Worm (Caenorhabditis elegans) whole organism, L2 larva: ENCODE results near the gene BE10.1.

ENCODE experiments used
- C34F6.9 ChIP-seq: fragments of 150-350 bp; optimal IDR thresholded peaks from 2 replicates; lab custom pipeline; 2014; ENCODE audit warnings: missing biosample characterization, missing genetic modification characterization
- F13H6.1 ChIP-seq: sonication (generic microtip); optimal IDR thresholded peaks from 2 replicates; lab custom pipeline; 2016; ENCODE audit warnings: missing genetic modification characterization, missing compliant biosample characterization
- Y55F3AM.14 ChIP-seq: fragments of 200-800 bp; sonication (Bioruptor generic); optimal IDR thresholded peaks from 2 replicates; lab custom pipeline; 2018; ENCODE audit warnings: mild to moderate bottlenecking, missing genetic modification characterization, missing compliant biosample characterization
- ZK546.5 ChIP-seq: sonication (generic microtip); optimal IDR thresholded peaks from 2 replicates; lab custom pipeline; 2017; ENCODE audit warnings: missing biosample characterization, missing genetic modification characterization
- alr-1 ChIP-seq: fragments of 150-350 bp; optimal IDR thresholded peaks from 2 replicates; lab custom pipeline; 2014; ENCODE audit warnings: missing biosample characterization, missing genetic modification characterization
- aly-2 ChIP-seq: fragments of 150-350 bp; optimal IDR thresholded peaks from 2 replicates; lab custom pipeline; 2014; ENCODE audit warnings: missing biosample characterization, missing genetic modification characterization
- ceh-82 ChIP-seq: fragments of 150-350 bp; optimal IDR thresholded peaks from 2 replicates; lab custom pipeline; 2014; ENCODE audit warnings: missing biosample characterization, missing genetic modification characterization
- crh-2 ChIP-seq: sonication (generic microtip); optimal IDR thresholded peaks from 2 replicates; lab custom pipeline; 2017; ENCODE audit warnings: missing biosample characterization, missing genetic modification characterization
- egl-27 ChIP-seq: sonication (generic microtip); optimal IDR thresholded peaks from 3 replicates; lab custom pipeline; 2017; ENCODE audit warnings: missing biosample characterization, missing genetic modification reagents, missing genetic modification characterization
- fos-1 ChIP-seq: fragments of 150-350 bp; optimal IDR thresholded peaks from 2 replicates; lab custom pipeline; 2014; ENCODE audit warnings: missing biosample characterization, missing genetic modification characterization
- gmeb-1 ChIP-seq: fragments of 150-350 bp; optimal IDR thresholded peaks from 2 replicates; lab custom pipeline; 2014; ENCODE audit warnings: missing biosample characterization, missing genetic modification characterization
- lin-11 ChIP-seq: fragments of 150-350 bp; sonication (generic microtip); optimal IDR thresholded peaks from 2 replicates; lab custom pipeline; 2014; ENCODE audit warnings: missing biosample characterization, missing genetic modification characterization, inconsistent platforms, mixed read lengths
- lin-39 ChIP-seq: fragments of 150-350 bp; optimal IDR thresholded peaks from 2 replicates; lab custom pipeline; 2014; ENCODE audit warnings: missing biosample characterization, missing genetic modification reagents, missing genetic modification characterization
- lsy-2 ChIP-seq, 2 experiments: fragments of 150-350 bp in 1 of 2; sonication (generic microtip) in 1 of 2; optimal IDR thresholded peaks; 2 replicates each; lab custom pipeline; 2014 to 2017; ENCODE audit warnings: missing biosample characterization in 2 of 2, missing genetic modification characterization in 2 of 2
- mbf-1 ChIP-seq: sonication (generic microtip); optimal IDR thresholded peaks from 2 replicates; lab custom pipeline; 2017; ENCODE audit warnings: missing biosample characterization, missing genetic modification characterization
- mdl-1 ChIP-seq, 2 experiments: fragments of 150-350 bp in 1 of 2; sonication (generic microtip) in 1 of 2; optimal IDR thresholded peaks; 2 replicates each; lab custom pipeline; 2017; ENCODE audit warnings: missing biosample characterization in 2 of 2, missing genetic modification characterization in 2 of 2
- nhr-10 ChIP-seq: sonication (generic microtip); optimal IDR thresholded peaks from 2 replicates; lab custom pipeline; 2017; ENCODE audit warnings: missing biosample characterization, missing genetic modification characterization
- nhr-11 ChIP-seq: fragments of 150-350 bp; optimal IDR thresholded peaks from 2 replicates; lab custom pipeline; 2014; ENCODE audit warnings: missing biosample characterization, missing genetic modification characterization
- nhr-129 ChIP-seq: fragments of 150-350 bp; optimal IDR thresholded peaks from 2 replicates; lab custom pipeline; 2014; ENCODE audit warnings: missing biosample characterization, missing genetic modification characterization
- nhr-21 ChIP-seq: fragments of 150-350 bp; optimal IDR thresholded peaks from 2 replicates; lab custom pipeline; 2014; ENCODE audit warnings: missing biosample characterization, missing genetic modification characterization
- nhr-23 ChIP-seq: fragments of 150-350 bp; optimal IDR thresholded peaks from 2 replicates; lab custom pipeline; 2014; ENCODE audit warnings: missing biosample characterization, missing genetic modification reagents, missing genetic modification characterization
- nhr-237 ChIP-seq: fragments of 150-350 bp; optimal IDR thresholded peaks from 2 replicates; lab custom pipeline; 2014; ENCODE audit warnings: missing biosample characterization, missing genetic modification characterization
- nhr-25 ChIP-seq: fragments of 150-350 bp; sonication (generic microtip); optimal IDR thresholded peaks from 3 replicates; lab custom pipeline; 2014; ENCODE audit warnings: missing biosample characterization, missing genetic modification characterization
- nhr-77 ChIP-seq: fragments of 150-350 bp; optimal IDR thresholded peaks from 2 replicates; lab custom pipeline; 2014; ENCODE audit warnings: missing biosample characterization, missing genetic modification characterization
- sem-4 ChIP-seq: fragments of 150-350 bp; optimal IDR thresholded peaks from 2 replicates; lab custom pipeline; 2014; ENCODE audit warnings: missing biosample characterization, missing genetic modification reagents, missing genetic modification characterization
- skn-1 ChIP-seq: sonication (generic microtip); optimal IDR thresholded peaks from 2 replicates; lab custom pipeline; 2017; ENCODE audit warnings: missing biosample characterization, missing genetic modification characterization
- sma-3 ChIP-seq: sonication (generic microtip); optimal IDR thresholded peaks from 2 replicates; lab custom pipeline; 2016; ENCODE audit warnings: missing genetic modification reagents, missing genetic modification characterization, missing compliant biosample characterization
- sma-9 ChIP-seq, 2 experiments: fragments of 150-350 bp in 1 of 2; sonication (generic microtip) in 1 of 2; optimal IDR thresholded peaks; 2 replicates each; lab custom pipeline; 2014 to 2016; ENCODE audit warnings: missing genetic modification characterization in 2 of 2, mild to moderate bottlenecking in 1 of 2, missing biosample characterization in 1 of 2, missing compliant biosample characterization in 1 of 2, missing genetic modification reagents in 1 of 2, moderate library complexity in 1 of 2
- snpc-4 ChIP-seq: fragments of 150-350 bp; optimal IDR thresholded peaks from 2 replicates; lab custom pipeline; 2014; ENCODE audit warnings: missing biosample characterization, missing genetic modification characterization
- unc-39 ChIP-seq: fragments of 150-350 bp; optimal IDR thresholded peaks from 2 replicates; lab custom pipeline; 2014; ENCODE audit warnings: missing biosample characterization, missing genetic modification characterization
- unc-55 ChIP-seq: fragments of 150-350 bp; sonication (generic microtip); optimal IDR thresholded peaks from 3 replicates; lab custom pipeline; 2014; ENCODE audit warnings: missing biosample characterization, missing genetic modification reagents, missing genetic modification characterization
- unc-62 ChIP-seq: fragments of 150-350 bp; optimal IDR thresholded peaks from 2 replicates; lab custom pipeline; 2014; ENCODE audit warnings: missing biosample characterization, missing genetic modification reagents, missing genetic modification characterization
- zag-1 ChIP-seq: fragments of 150-350 bp; optimal IDR thresholded peaks from 2 replicates; lab custom pipeline; 2014; ENCODE audit warnings: missing biosample characterization, missing genetic modification characterization
- ztf-1 ChIP-seq: fragments of 200-800 bp; sonication (Bioruptor generic); conservative IDR thresholded peaks from 2 replicates; pipeline ENCODE4 v1.3.6; 2022; ENCODE audit warnings: missing genetic modification characterization, missing compliant biosample characterization
- ztf-4 ChIP-seq: fragments of 150-350 bp; optimal IDR thresholded peaks from 2 replicates; lab custom pipeline; 2014; ENCODE audit warnings: missing biosample characterization, missing genetic modification characterization

BE10.1 gene

ce11 chrIII:12789420-12789819, at the start of gene BE10.1:
TSS of gene BE10.1 (minus strand) at chrIII:12789520.
- no peak for TF ChIP-seq nhr-11 (tag; lab: Kevin White, UChicago)
- TF ChIP-seq lin-11 (tag; lab: Kevin White, UChicago) = no peak
- no peak for TF ChIP-seq snpc-4
- no peak for TF ChIP-seq ztf-1 (GFP tag; lab: Robert Waterston, UW)
- no peak for TF ChIP-seq mbf-1
- TF ChIP-seq nhr-237 = no peak
- no peak for TF ChIP-seq sma-3
- no peak for TF ChIP-seq ZK546.5 (tag; lab: Kevin White, UChicago)
- no peak for TF ChIP-seq Y55F3AM.14 (GFP tag; lab: Kevin White, UChicago)
- no peak for TF ChIP-seq unc-55
- no peak for TF ChIP-seq F13H6.1 (tag; lab: Kevin White, UChicago)
- TF ChIP-seq ztf-4 = no peak

- TF ChIP-seq lsy-2 (tag; optimal IDR thresholded peaks at IDR 0.05; lab: Kevin White, UChicago) (peak in 1 of 2 experiments; percentile 28), unc-55 (no peak), sem-4 (tag; lab: Kevin White, UChicago) (peak; percentile 73), ZK546.5 (tag; lab: Kevin White, UChicago) (no peak), lin-11 (tag; lab: Kevin White, UChicago) (no peak), unc-39 (tag; lab: Kevin White, UChicago) (no peak), nhr-77 (tag; lab: Kevin White, UChicago) (no peak), alr-1 (tag; lab: Kevin White, UChicago) (no peak), C34F6.9 (tag; lab: Kevin White, UChicago) (peak; percentile 13), gmeb-1 (tag; lab: Kevin White, UChicago) (peak; percentile 41), sma-9 (GFP tag; optimal IDR thresholded peaks at IDR 0.05; lab: Kevin White, UChicago) (peak; percentile 68), sma-9 (tag; optimal IDR thresholded peaks at IDR 0.05; lab: Kevin White, UChicago) (no peak), fos-1 (tag; lab: Kevin White, UChicago) (peak; percentile 71), crh-2 (tag; lab: Kevin White, UChicago) (peak; percentile 44), mdl-1 (tag; optimal IDR thresholded peaks at IDR 0.05; lab: Kevin White, UChicago) (peak in 1 of 2 experiments; percentile 57), ztf-1 (GFP tag; lab: Robert Waterston, UW) (no peak), nhr-21 (tag; lab: Kevin White, UChicago) (peak; percentile 1), F13H6.1 (tag; lab: Kevin White, UChicago) (peak; percentile 21), nhr-25 (tag; lab: Kevin White, UChicago) (peak; percentile 14), zag-1 (tag; lab: Kevin White, UChicago) (no peak), nhr-129 (tag; lab: Kevin White, UChicago) (no peak), Y55F3AM.14 (GFP tag; lab: Kevin White, UChicago) (no peak)
Measured at ce11 chrIII:12838913-12839366, 49.6 kb upstream of the BE10.1 start, which contains the start of gene Y37D8A.4. TSS of gene Y37D8A.4 (minus strand) at chrIII:12838963.

- no peak for TF ChIP-seq ceh-82
Measured at ce11 chrIII:12838299-12838698, 49.0 kb upstream of the BE10.1 start.

ce11 chrIII:12836742-12837285, 47.5 kb upstream of the BE10.1 start:
- no peak for TF ChIP-seq gmeb-1 (tag; lab: Kevin White, UChicago)
- no peak for TF ChIP-seq egl-27 (tag; lab: Kevin White, UChicago)
- TF ChIP-seq skn-1 (tag; lab: Kevin White, UChicago) = no peak
- no peak for TF ChIP-seq lin-11 (tag; lab: Kevin White, UChicago)
- TF ChIP-seq nhr-10 (tag; lab: Kevin White, UChicago) = no peak
- TF ChIP-seq F13H6.1 (tag; lab: Kevin White, UChicago) = no peak
- TF ChIP-seq unc-55 = no peak
- TF ChIP-seq nhr-23 (tag; lab: Kevin White, UChicago) = no peak
- no peak for TF ChIP-seq unc-62 (GFP tag; lab: Kevin White, UChicago)
- TF ChIP-seq snpc-4 = no peak
- TF ChIP-seq aly-2 (tag; lab: Kevin White, UChicago) = no peak
- TF ChIP-seq lin-39 = no peak
- no peak for TF ChIP-seq Y55F3AM.14 (GFP tag; lab: Kevin White, UChicago)
- TF ChIP-seq lsy-2 (tag; optimal IDR thresholded peaks at IDR 0.05; lab: Kevin White, UChicago) = no peak
- no peak for TF ChIP-seq alr-1 (tag; lab: Kevin White, UChicago)
- no peak for TF ChIP-seq nhr-77 (tag; lab: Kevin White, UChicago)
- TF ChIP-seq mdl-1 (tag; optimal IDR thresholded peaks at IDR 0.05; lab: Kevin White, UChicago) = no peak
